Fruit fly (Drosophila melanogaster): Measurements from ENCODE around the gene CG5555.
A peak's percentile ranks its signal among the peaks of the same experiment; 100 is the strongest.

Gene CG5555

DNA sequence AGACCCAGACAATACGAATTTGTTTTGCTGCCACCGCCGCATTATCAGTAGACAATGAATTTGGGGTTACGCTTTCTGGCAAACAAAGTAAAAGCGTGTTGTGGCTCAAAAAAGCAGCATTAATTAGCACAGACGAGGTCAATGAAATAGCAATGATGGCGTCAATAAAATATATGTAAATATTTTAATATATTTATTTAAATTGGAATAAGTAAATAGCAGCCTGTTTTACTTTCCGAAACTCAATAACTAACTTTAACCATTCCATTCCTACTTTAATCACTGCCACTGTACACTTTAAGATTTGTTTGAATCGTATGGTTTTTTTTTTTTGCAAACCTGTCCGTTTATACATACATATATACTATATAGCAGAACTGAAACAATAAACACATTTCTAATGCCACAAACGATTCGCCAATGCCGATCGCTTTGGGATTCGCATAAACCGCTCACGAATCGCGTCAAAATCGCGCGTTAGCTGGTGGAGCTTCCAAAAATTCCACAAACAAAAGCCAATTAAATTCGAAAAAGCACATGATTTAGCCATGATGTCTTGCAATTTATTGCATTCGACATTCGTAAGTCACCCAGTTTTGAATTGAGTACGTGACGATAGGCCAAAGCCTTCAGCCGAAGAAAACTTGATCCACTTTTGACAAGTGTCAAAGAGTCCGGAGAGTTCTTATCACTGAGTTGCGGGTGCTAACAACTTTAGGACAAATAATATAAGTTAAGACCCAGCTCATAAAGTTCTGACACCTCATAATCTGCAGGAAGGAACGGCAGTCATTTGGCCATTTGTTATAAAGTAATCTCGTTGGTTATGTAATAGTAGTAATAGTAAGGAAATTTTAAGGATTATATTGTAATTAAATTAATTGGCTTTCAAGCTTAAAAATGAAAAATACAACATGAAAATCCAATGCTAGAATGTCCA lies 28.2 kb downstream of the CG5555 start (continued):
- TF ChIP-seq slou (GFP tag; optimal IDR thresholded peaks at IDR 0.05) (no peak), CG14860 (GFP tag; IDR thresholded peaks at IDR 0.05; ENCODE audit: partially characterized antibody) (no peak), shn (GFP tag; optimal IDR thresholded peaks at IDR 0.05) (no peak), CG14050 (GFP tag; IDR thresholded peaks at IDR 0.05) (0 out of 3 replicates have a peak, but pooled peaks have one; percentile 17), unc-4 (GFP tag; IDR thresholded peaks at IDR 0.05; ENCODE audit: partially characterized antibody) (no peak), CG6689 (GFP tag; IDR thresholded peaks at IDR 0.05) (no peak), gsb (GFP tag; IDR thresholded peaks at IDR 0.05) (no peak), tup (GFP tag; optimal IDR thresholded peaks at IDR 0.05) (no peak), gem (tag; optimal IDR thresholded peaks at IDR 0.05) (peak; percentile 59), CG3281 (GFP tag; optimal IDR thresholded peaks at IDR 0.05) (peak; percentile 31), NK7.1 (GFP tag; optimal IDR thresholded peaks at IDR 0.05) (no peak), CG10959 (GFP tag; IDR thresholded peaks at IDR 0.05) (no peak), croc (GFP tag; conservative IDR thresholded peaks at IDR 0.05) (no peak; the same call in 2 of the 3 replicates), dysf (GFP tag; IDR thresholded peaks at IDR 0.05) (peak; percentile 49; the same call in 2 of the 3 replicates), unpg (GFP tag; optimal IDR thresholded peaks at IDR 0.05) (peak; percentile 54), schlank (tag; optimal IDR thresholded peaks at IDR 0.05) (peak; percentile 13), dan (GFP tag; IDR thresholded peaks at IDR 0.05) (no peak), Asciz (GFP tag; optimal IDR thresholded peaks at IDR 0.05) (no peak), CG2116 (GFP tag; optimal IDR thresholded peaks at IDR 0.05) (no peak), CG1647 (GFP tag; optimal IDR thresholded peaks at IDR 0.05) (no peak), fru (optimal IDR thresholded peaks at IDR 0.05) (no peak), exex (tag; optimal IDR thresholded peaks at IDR 0.05) (no peak), CG4360 (GFP tag; IDR thresholded peaks at IDR 0.05) (no peak), ftz-f1 (GFP tag; optimal IDR thresholded peaks at IDR 0.05) (no peak), Sox100B (GFP tag; optimal IDR thresholded peaks at IDR 0.05) (peak; percentile 25), tin (GFP tag; optimal IDR thresholded peaks at IDR 0.05) (no peak), CG11247 (GFP tag; IDR thresholded peaks at IDR 0.05) (peak; percentile 53; the same call in 1 of the 2 replicates), CG15601 (tag; optimal IDR thresholded peaks at IDR 0.05) (no peak), CG1024 (GFP tag; IDR thresholded peaks at IDR 0.05) (no peak), CG32772 (GFP tag; IDR thresholded peaks at IDR 0.05) (0 out of 2 replicates have a peak, but pooled peaks have one; percentile 11), CG6854 (GFP tag; optimal IDR thresholded peaks at IDR 0.05) (no peak), HLHmδ (GFP tag; optimal IDR thresholded peaks at IDR 0.05) (no peak), CG14710 (tag; optimal IDR thresholded peaks at IDR 0.05) (no peak), Bdp1 (GFP tag; optimal IDR thresholded peaks at IDR 0.05) (no peak), CG4404 (GFP tag; IDR thresholded peaks at IDR 0.05) (no peak), CG31441 (GFP tag; IDR thresholded peaks at IDR 0.05) (0 out of 2 replicates have a peak, but pooled peaks have one; percentile 24), CG16779 (GFP tag; IDR thresholded peaks at IDR 0.05) (no peak), NC2α (GFP tag; optimal IDR thresholded peaks at IDR 0.05) (no peak), chm (GFP tag; IDR thresholded peaks at IDR 0.05) (no peak), Tbp (GFP tag; optimal IDR thresholded peaks at IDR 0.05) (no peak), ab (GFP tag; optimal IDR thresholded peaks at IDR 0.05) (no peak), ind (GFP tag; optimal IDR thresholded peaks at IDR 0.05) (peak; percentile 9), nerfin-2 (GFP tag; IDR thresholded peaks at IDR 0.05; ENCODE audit: partially characterized antibody) (no peak), ems (GFP tag; optimal IDR thresholded peaks at IDR 0.05) (no peak), scrt (GFP tag; optimal IDR thresholded peaks at IDR 0.05) (no peak), CG7271 (tag; optimal IDR thresholded peaks at IDR 0.05) (no peak), Optix (GFP tag; IDR thresholded peaks at IDR 0.05) (no peak), Sry-β (GFP tag; optimal IDR thresholded peaks at IDR 0.05) (no peak), BEAF-32 (GFP tag; optimal IDR thresholded peaks at IDR 0.05) (no peak), CG9876 (GFP tag; optimal IDR thresholded peaks at IDR 0.05) (no peak)
